Fruit fly (Drosophila melanogaster): ENCODE measurements around the gene CG3407.

The CG3407 gene

dm6 chr2L:3773624-3773978, 39.6 kb downstream of the CG3407 start:
- TF ChIP-seq EcR (GFP tag; optimal IDR thresholded peaks at IDR 0.05) (peak; percentile 70), CG14655 (GFP tag; optimal IDR thresholded peaks at IDR 0.05) (no peak), CG4496 (GFP tag; IDR thresholded peaks at IDR 0.05) (no peak), fd96Ca (GFP tag; IDR thresholded peaks at IDR 0.05) (0 out of 3 replicates have a peak, but pooled peaks have one; percentile 11), CG10348 (GFP tag; IDR thresholded peaks at IDR 0.05) (no peak)

dm6 chr2L:3772937-3773623, 40.1 kb downstream of the CG3407 start:
- TF ChIP-seq CG34367 (tag; optimal IDR thresholded peaks at IDR 0.05): peak; percentile 61
- peak; percentile 53 for TF ChIP-seq Pif1A (GFP tag; optimal IDR thresholded peaks at IDR 0.05)
- peak; percentile 69 for TF ChIP-seq CG8301 (tag; optimal IDR thresholded peaks at IDR 0.05)
- peak; percentile 20; the same call in 1 of the 3 replicates for TF ChIP-seq CG4496 (GFP tag; IDR thresholded peaks at IDR 0.05)
- peak; percentile 69 for TF ChIP-seq D1 (tag; optimal IDR thresholded peaks at IDR 0.05)
- peak; percentile 73 for TF ChIP-seq fd96Ca (GFP tag; IDR thresholded peaks at IDR 0.05)
- TF ChIP-seq CG17806 (tag; optimal IDR thresholded peaks at IDR 0.05): peak; percentile 67
- peak; percentile 83 for TF ChIP-seq CG8159 (tag; optimal IDR thresholded peaks at IDR 0.05)
- no peak for TF ChIP-seq CG10348 (GFP tag; IDR thresholded peaks at IDR 0.05)
- peak; percentile 82 for TF ChIP-seq CG14655 (GFP tag; optimal IDR thresholded peaks at IDR 0.05)
- TF ChIP-seq CG9948 (tag; optimal IDR thresholded peaks at IDR 0.05): peak; percentile 70
- TF ChIP-seq rn (GFP tag; IDR thresholded peaks at IDR 0.05): no peak; the same call in 1 of the 2 replicates
- TF ChIP-seq CG12605 (GFP tag; IDR thresholded peaks at IDR 0.05): 0 out of 2 replicates have a peak, but pooled peaks have one; percentile 8
- TF ChIP-seq gl (tag; optimal IDR thresholded peaks at IDR 0.05): peak; percentile 15
- TF ChIP-seq Snoo (tag; optimal IDR thresholded peaks at IDR 0.05): peak; percentile 58
- peak; percentile 74 for TF ChIP-seq Pif1B (GFP tag; optimal IDR thresholded peaks at IDR 0.05)
- peak; percentile 90 for TF ChIP-seq CG13204 (GFP tag; optimal IDR thresholded peaks at IDR 0.05)
- peak; percentile 43 for TF ChIP-seq Ets98B (GFP tag; IDR thresholded peaks at IDR 0.05)
- TF ChIP-seq EcR (GFP tag; optimal IDR thresholded peaks at IDR 0.05): peak; percentile 89
- TF ChIP-seq CG32121 (GFP tag; IDR thresholded peaks at IDR 0.05): peak; percentile 46; the same call in 1 of the 2 replicates
- TF ChIP-seq CG15710 (tag; optimal IDR thresholded peaks at IDR 0.05): peak; percentile 76

- TF ChIP-seq CG12605 (GFP tag; IDR thresholded peaks at IDR 0.05): 0 out of 2 replicates have a peak, but pooled peaks have one; percentile 13
- no peak for TF ChIP-seq CG15710 (tag; optimal IDR thresholded peaks at IDR 0.05)
- TF ChIP-seq CG10348 (GFP tag; IDR thresholded peaks at IDR 0.05): no peak
- no peak for TF ChIP-seq CG9948 (tag; optimal IDR thresholded peaks at IDR 0.05)
- TF ChIP-seq CG17806 (tag; optimal IDR thresholded peaks at IDR 0.05): no peak
- TF ChIP-seq CG8159 (tag; optimal IDR thresholded peaks at IDR 0.05): no peak
- TF ChIP-seq Pif1A (GFP tag; optimal IDR thresholded peaks at IDR 0.05): peak; percentile 9
- no peak for TF ChIP-seq D1 (tag; optimal IDR thresholded peaks at IDR 0.05)
- TF ChIP-seq fd96Ca (GFP tag; IDR thresholded peaks at IDR 0.05): no peak
- no peak for TF ChIP-seq CG34367 (tag; optimal IDR thresholded peaks at IDR 0.05)
Measured at dm6 chr2L:3772599-3772936, 40.6 kb downstream of the CG3407 start.

- TF ChIP-seq CG8159 (tag; optimal IDR thresholded peaks at IDR 0.05) (no peak), CG12605 (GFP tag; IDR thresholded peaks at IDR 0.05) (no peak), fd96Ca (GFP tag; IDR thresholded peaks at IDR 0.05) (0 out of 3 replicates have a peak, but pooled peaks have one; percentile 12), CG4496 (GFP tag; IDR thresholded peaks at IDR 0.05) (peak; percentile 21; the same call in 1 of the 3 replicates), Pif1A (GFP tag; optimal IDR thresholded peaks at IDR 0.05) (no peak)
Measured at dm6 chr2L:3772068-3772428, 41.2 kb downstream of the CG3407 start.

dm6 chr2L:3771109-3772067, 41.8 kb downstream of the CG3407 start, which contains the start of gene bowl:
Gene bowl (plus strand): TSS chr2L:3771700.
- peak; percentile 94 for TF ChIP-seq CG17806 (tag; optimal IDR thresholded peaks at IDR 0.05)
- peak; percentile 97 for TF ChIP-seq CG9948 (tag; optimal IDR thresholded peaks at IDR 0.05)
- TF ChIP-seq CG4496 (GFP tag; IDR thresholded peaks at IDR 0.05): peak; percentile 98
- TF ChIP-seq CG32121 (GFP tag; IDR thresholded peaks at IDR 0.05): peak; percentile 98
- TF ChIP-seq EcR (GFP tag; optimal IDR thresholded peaks at IDR 0.05): peak; percentile 73
- peak; percentile 96 for TF ChIP-seq Pif1A (GFP tag; optimal IDR thresholded peaks at IDR 0.05)
- peak; percentile 96 for TF ChIP-seq CG8159 (tag; optimal IDR thresholded peaks at IDR 0.05)
- peak; percentile 98 for TF ChIP-seq Ets98B (GFP tag; IDR thresholded peaks at IDR 0.05)
- TF ChIP-seq fd96Ca (GFP tag; IDR thresholded peaks at IDR 0.05): peak; percentile 88
- TF ChIP-seq CG14655 (GFP tag; optimal IDR thresholded peaks at IDR 0.05): peak; percentile 96
- TF ChIP-seq D1 (tag; optimal IDR thresholded peaks at IDR 0.05): peak; percentile 93
- TF ChIP-seq CG12605 (GFP tag; IDR thresholded peaks at IDR 0.05): peak; percentile 98
- peak; percentile 88 for TF ChIP-seq CG10348 (GFP tag; IDR thresholded peaks at IDR 0.05)
- peak; percentile 94 for TF ChIP-seq Pif1B (GFP tag; optimal IDR thresholded peaks at IDR 0.05)
- peak; percentile 99 for TF ChIP-seq CG15710 (tag; optimal IDR thresholded peaks at IDR 0.05)
- peak; percentile 96 for TF ChIP-seq rn (GFP tag; IDR thresholded peaks at IDR 0.05)
- TF ChIP-seq gl (tag; optimal IDR thresholded peaks at IDR 0.05): peak; percentile 88
- TF ChIP-seq CG8301 (tag; optimal IDR thresholded peaks at IDR 0.05): peak; percentile 95
- peak; percentile 94 for TF ChIP-seq CG13204 (GFP tag; optimal IDR thresholded peaks at IDR 0.05)
- peak; percentile 95 for TF ChIP-seq Snoo (tag; optimal IDR thresholded peaks at IDR 0.05)
- TF ChIP-seq CG34367 (tag; optimal IDR thresholded peaks at IDR 0.05): peak; percentile 92
